Worm (Caenorhabditis elegans) whole organism, mixed stage, embryonic: ENCODE results near the gene trh-1.

Source experiments
- M03D4.4 ChIP-seq: sonication (generic microtip); optimal IDR thresholded peaks from 2 replicates; lab custom pipeline; 2017; ENCODE audit warnings: mild to moderate bottlenecking, missing genetic modification characterization, missing compliant biosample characterization
- bed-3 ChIP-seq: fragments of 200-800 bp; sonication (Bioruptor generic); optimal IDR thresholded peaks from 3 replicates; lab custom pipeline; 2018; ENCODE audit warnings: mild to moderate bottlenecking, missing genetic modification characterization, moderate library complexity, missing compliant biosample characterization
- blmp-1 ChIP-seq: fragments of 150-350 bp; optimal IDR thresholded peaks from 2 replicates; lab custom pipeline; 2014; ENCODE audit warnings: missing biosample characterization, missing genetic modification characterization
- ceh-39 ChIP-seq: fragments of 150-350 bp; optimal IDR thresholded peaks from 2 replicates; lab custom pipeline; 2014; ENCODE audit warnings: missing biosample characterization, missing genetic modification characterization
- ceh-43 ChIP-seq: fragments of 200-800 bp; sonication (Bioruptor generic); optimal IDR thresholded peaks from 2 replicates; lab custom pipeline; 2018; ENCODE audit warnings: mild to moderate bottlenecking, missing genetic modification characterization, moderate library complexity, missing compliant biosample characterization
- ceh-83 ChIP-seq: fragments of 200-800 bp; sonication (Bioruptor generic); optimal IDR thresholded peaks from 2 replicates; lab custom pipeline; 2018; ENCODE audit warnings: mild to moderate bottlenecking, missing genetic modification characterization, missing compliant biosample characterization
- ces-1 ChIP-seq: fragments of 150-350 bp; optimal IDR thresholded peaks from 2 replicates; lab custom pipeline; 2014; ENCODE audit warnings: missing biosample characterization, missing genetic modification reagents, missing genetic modification characterization
- elt-1 ChIP-seq: sonication (generic microtip); optimal IDR thresholded peaks from 2 replicates; lab custom pipeline; 2017; ENCODE audit warnings: missing genetic modification characterization, mild to moderate bottlenecking, missing compliant biosample characterization, antibody characterized with exemption, moderate library complexity, borderline replicate concordance; ENCODE audit not compliant: insufficient read depth
- elt-3 ChIP-seq: fragments of 150-350 bp; optimal IDR thresholded peaks from 2 replicates; lab custom pipeline; 2014; ENCODE audit warnings: missing biosample characterization, missing genetic modification characterization
- flh-1 ChIP-seq: fragments of 200-800 bp; sonication (Bioruptor generic); optimal IDR thresholded peaks from 2 replicates; lab custom pipeline; 2018; ENCODE audit warnings: mild to moderate bottlenecking, missing genetic modification characterization, moderate library complexity, missing compliant biosample characterization
- ham-2 ChIP-seq: fragments of 200-800 bp; sonication (Bioruptor generic); optimal IDR thresholded peaks from 2 replicates; lab custom pipeline; 2018; ENCODE audit warnings: mild to moderate bottlenecking, missing genetic modification characterization, missing compliant biosample characterization
- hlh-1 ChIP-seq: fragments of 150-350 bp; optimal IDR thresholded peaks from 2 replicates; lab custom pipeline; 2014; ENCODE audit warnings: missing biosample characterization, missing genetic modification reagents, missing genetic modification characterization
- lin-32 ChIP-seq: fragments of 200-800 bp; sonication (Bioruptor generic); optimal IDR thresholded peaks from 2 replicates; lab custom pipeline; 2018; ENCODE audit warnings: mild to moderate bottlenecking, missing genetic modification characterization, missing compliant biosample characterization
- lsy-2 ChIP-seq: fragments of 150-350 bp; optimal IDR thresholded peaks from 2 replicates; lab custom pipeline; 2014; ENCODE audit warnings: missing biosample characterization, missing genetic modification characterization
- mab-5 ChIP-seq: fragments of 150-350 bp; optimal IDR thresholded peaks from 2 replicates; lab custom pipeline; 2014; ENCODE audit warnings: missing biosample characterization, missing genetic modification characterization
- mep-1 ChIP-seq: fragments of 150-350 bp; optimal IDR thresholded peaks from 2 replicates; lab custom pipeline; 2017; ENCODE audit warnings: missing biosample characterization, missing genetic modification reagents, missing genetic modification characterization, inconsistent platforms
- mls-2 ChIP-seq: sonication (generic microtip); optimal IDR thresholded peaks from 2 replicates; lab custom pipeline; 2016; ENCODE audit warnings: mild to moderate bottlenecking, missing genetic modification characterization, moderate library complexity, missing compliant biosample characterization
- nhr-12 ChIP-seq: fragments of 150-350 bp; optimal IDR thresholded peaks from 2 replicates; lab custom pipeline; 2014; ENCODE audit warnings: missing biosample characterization, missing genetic modification characterization
- nhr-2 ChIP-seq: fragments of 150-350 bp; optimal IDR thresholded peaks from 2 replicates; lab custom pipeline; 2014; ENCODE audit warnings: missing biosample characterization, missing genetic modification characterization
- nhr-237 ChIP-seq: fragments of 150-350 bp; optimal IDR thresholded peaks from 2 replicates; lab custom pipeline; 2014; ENCODE audit warnings: missing biosample characterization, missing genetic modification characterization
- nhr-28 ChIP-seq: fragments of 150-350 bp; optimal IDR thresholded peaks from 2 replicates; lab custom pipeline; 2014; ENCODE audit warnings: missing biosample characterization, missing genetic modification characterization
- nhr-76 ChIP-seq: sonication (generic microtip); optimal IDR thresholded peaks from 2 replicates; lab custom pipeline; 2017; ENCODE audit warnings: missing biosample characterization, missing genetic modification characterization
- pha-4 ChIP-seq: fragments of 150-350 bp; optimal IDR thresholded peaks from 2 replicates; lab custom pipeline; 2018; ENCODE audit warnings: missing biosample characterization, missing genetic modification reagents, missing genetic modification characterization
- sem-2 ChIP-seq: fragments of 200-800 bp; sonication (Bioruptor generic); optimal IDR thresholded peaks from 2 replicates; lab custom pipeline; 2018; ENCODE audit warnings: mild to moderate bottlenecking, missing genetic modification characterization, missing compliant biosample characterization
- snpc-4 ChIP-seq: fragments of 150-350 bp; optimal IDR thresholded peaks from 2 replicates; lab custom pipeline; 2014; ENCODE audit warnings: missing biosample characterization, missing genetic modification characterization
- sptf-1 ChIP-seq: sonication (generic microtip); optimal IDR thresholded peaks from 2 replicates; lab custom pipeline; 2017; ENCODE audit warnings: mild to moderate bottlenecking, missing genetic modification characterization, moderate library complexity, missing compliant biosample characterization
- tbx-8 ChIP-seq: fragments of 200-800 bp; sonication (Bioruptor generic); optimal IDR thresholded peaks from 2 replicates; lab custom pipeline; 2018; ENCODE audit warnings: mild to moderate bottlenecking, missing genetic modification characterization, moderate library complexity, missing compliant biosample characterization
- unc-120 ChIP-seq: sonication (generic microtip); optimal IDR thresholded peaks from 2 replicates; lab custom pipeline; 2017; ENCODE audit warnings: missing genetic modification characterization, missing compliant biosample characterization; ENCODE audit not compliant: poor library complexity, severe bottlenecking
- unc-39 ChIP-seq: fragments of 150-350 bp; optimal IDR thresholded peaks from 2 replicates; lab custom pipeline; 2014; ENCODE audit warnings: missing biosample characterization, missing genetic modification characterization
- unc-62 ChIP-seq: fragments of 150-350 bp; optimal IDR thresholded peaks from 2 replicates; lab custom pipeline; 2014; ENCODE audit warnings: missing biosample characterization, missing genetic modification reagents, missing genetic modification characterization
- zip-8 ChIP-seq: fragments of 150-350 bp; optimal IDR thresholded peaks from 2 replicates; lab custom pipeline; 2014; ENCODE audit warnings: missing biosample characterization, missing genetic modification characterization
- ztf-11 ChIP-seq: fragments of 150-350 bp; optimal IDR thresholded peaks from 2 replicates; lab custom pipeline; 2014; ENCODE audit warnings: missing biosample characterization, missing genetic modification characterization

trh-1 gene

ce11 chrIV:17342667-17343066, 25.7 kb upstream of the trh-1 start, which contains the start of gene C49C3.21:
Gene C49C3.21, plus strand, starts transcription at chrIV:17342967.
- TF ChIP-seq mab-5 (tag; lab: Kevin White, UChicago) (no peak), ceh-39 (tag; lab: Kevin White, UChicago) (no peak), nhr-28 (tag; lab: Kevin White, UChicago) (no peak), ham-2 (GFP tag; lab: Kevin White, UChicago) (no peak), nhr-237 (no peak), lin-32 (GFP tag; lab: Kevin White, UChicago) (no peak), lsy-2 (tag; lab: Kevin White, UChicago) (no peak), flh-1 (GFP tag; lab: Kevin White, UChicago) (no peak), snpc-4 (no peak)

- TF ChIP-seq flh-1 (GFP tag; lab: Kevin White, UChicago) = no peak
- TF ChIP-seq lin-32 (GFP tag; lab: Kevin White, UChicago) = no peak
- no peak for TF ChIP-seq nhr-2
- no peak for TF ChIP-seq elt-3 (tag; lab: Kevin White, UChicago)
- TF ChIP-seq mep-1 = no peak
- no peak for TF ChIP-seq ham-2 (GFP tag; lab: Kevin White, UChicago)
- no peak for TF ChIP-seq sptf-1 (tag; lab: Kevin White, UChicago)
- TF ChIP-seq hlh-1 (tag; lab: Kevin White, UChicago) = no peak
- TF ChIP-seq sem-2 (GFP tag; lab: Kevin White, UChicago) = no peak
- no peak for TF ChIP-seq ces-1 (GFP tag; lab: Kevin White, UChicago)
- no peak for TF ChIP-seq nhr-237
- TF ChIP-seq ceh-43 (GFP tag; lab: Kevin White, UChicago) = no peak
- TF ChIP-seq ztf-11 (tag; lab: Kevin White, UChicago) = no peak
- TF ChIP-seq M03D4.4 (tag; lab: Kevin White, UChicago) = no peak
- no peak for TF ChIP-seq mls-2 (tag; lab: Kevin White, UChicago)
- TF ChIP-seq nhr-28 (tag; lab: Kevin White, UChicago) = no peak
- TF ChIP-seq elt-1 (tag; lab: Kevin White, UChicago) = no peak
These were observed 24.9 kb upstream of the trh-1 start, which contains the start of gene C49C3.11 for ce11 chrIV:17343482-17343881. Gene C49C3.11, plus strand, starts transcription at chrIV:17343782.

ce11 chrIV:17346599-17347218, 21.7 kb upstream of the trh-1 start, which contains the start of the genes clec-197 and clec-198:
Gene clec-197, minus strand, starts transcription at chrIV:17346699.
Gene clec-198, plus strand, starts transcription at chrIV:17347168.
- TF ChIP-seq snpc-4 (no peak), pha-4 (tag; lab: Kevin White, UChicago) (no peak), zip-8 (tag; lab: Kevin White, UChicago) (no peak), elt-1 (tag; lab: Kevin White, UChicago) (no peak), nhr-2 (no peak), M03D4.4 (tag; lab: Kevin White, UChicago) (no peak), unc-62 (GFP tag; lab: Kevin White, UChicago) (no peak), unc-39 (no peak), mab-5 (tag; lab: Kevin White, UChicago) (no peak), ceh-83 (no peak), ces-1 (GFP tag; lab: Kevin White, UChicago) (no peak), nhr-76 (tag; lab: Kevin White, UChicago) (no peak), tbx-8 (no peak), elt-3 (tag; lab: Kevin White, UChicago) (no peak), hlh-1 (tag; lab: Kevin White, UChicago) (no peak)

ce11 chrIV:17351586-17351985, 16.8 kb upstream of the trh-1 start, which contains the start of gene clec-199:
Gene clec-199, plus strand, starts transcription at chrIV:17351886.
- TF ChIP-seq nhr-28 (tag; lab: Kevin White, UChicago) (no peak), ceh-83 (no peak), unc-62 (GFP tag; lab: Kevin White, UChicago) (no peak), pha-4 (tag; lab: Kevin White, UChicago) (no peak), tbx-8 (no peak), elt-1 (tag; lab: Kevin White, UChicago) (no peak), unc-39 (no peak), mep-1 (no peak), ceh-39 (tag; lab: Kevin White, UChicago) (no peak), unc-120 (no peak), hlh-1 (tag; lab: Kevin White, UChicago) (no peak)

- TF ChIP-seq lin-32 (GFP tag; lab: Kevin White, UChicago) = no peak
- no peak for TF ChIP-seq blmp-1
- TF ChIP-seq nhr-2 = no peak
- TF ChIP-seq nhr-28 (tag; lab: Kevin White, UChicago) = no peak
- no peak for TF ChIP-seq mep-1
- TF ChIP-seq bed-3 (GFP tag; lab: Kevin White, UChicago) = no peak
- no peak for TF ChIP-seq ces-1 (GFP tag; lab: Kevin White, UChicago)
- no peak for TF ChIP-seq nhr-12 (tag; lab: Kevin White, UChicago)
- no peak for TF ChIP-seq snpc-4
- TF ChIP-seq ceh-39 (tag; lab: Kevin White, UChicago) = no peak
- TF ChIP-seq mls-2 (tag; lab: Kevin White, UChicago) = no peak
- TF ChIP-seq ceh-83 = no peak
- no peak for TF ChIP-seq ztf-11 (tag; lab: Kevin White, UChicago)
- no peak for TF ChIP-seq ceh-43 (GFP tag; lab: Kevin White, UChicago)
- no peak for TF ChIP-seq nhr-237
- no peak for TF ChIP-seq flh-1 (GFP tag; lab: Kevin White, UChicago)
- no peak for TF ChIP-seq pha-4 (tag; lab: Kevin White, UChicago)
- no peak for TF ChIP-seq unc-62 (GFP tag; lab: Kevin White, UChicago)
These were observed 7.2 kb upstream of the trh-1 start, which contains the start of gene clec-202 for ce11 chrIV:17361143-17361542. Gene clec-202, plus strand, starts transcription at chrIV:17361443.
